Worm (Caenorhabditis elegans): ENCODE measurements around the gene nhr-204.
"Not testable (repeated sequence)": the region's sequence is repeated elsewhere in the genome, so short reads cannot be mapped to it uniquely, and the experiment has no call there.

nhr-204 gene

DNA sequence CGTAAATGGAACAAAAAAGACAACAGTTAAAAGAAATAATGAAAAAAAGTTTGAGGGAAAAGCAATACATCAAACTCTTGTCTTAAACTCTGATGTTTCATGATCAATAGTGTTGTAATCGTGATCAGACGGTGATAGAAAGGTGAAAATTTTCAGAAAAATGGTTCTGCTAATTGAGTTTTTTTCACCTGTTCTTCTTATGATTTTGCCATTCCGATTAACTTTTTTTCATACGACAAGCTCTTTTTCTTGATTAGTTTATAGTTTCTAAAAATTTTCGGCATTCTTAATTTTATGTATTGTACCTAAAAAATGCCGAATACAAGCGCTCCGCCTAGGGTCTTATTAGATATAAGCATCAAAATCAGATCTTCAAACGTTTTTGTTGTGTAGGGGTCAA lies 42.9 kb downstream of the nhr-204 start:
- TF ChIP-seq drap-1 (GFP tag; optimal IDR thresholded peaks at IDR 0.05) = no peak
- TF ChIP-seq unc-39 (tag; optimal IDR thresholded peaks at IDR 0.05) = no peak

DNA sequence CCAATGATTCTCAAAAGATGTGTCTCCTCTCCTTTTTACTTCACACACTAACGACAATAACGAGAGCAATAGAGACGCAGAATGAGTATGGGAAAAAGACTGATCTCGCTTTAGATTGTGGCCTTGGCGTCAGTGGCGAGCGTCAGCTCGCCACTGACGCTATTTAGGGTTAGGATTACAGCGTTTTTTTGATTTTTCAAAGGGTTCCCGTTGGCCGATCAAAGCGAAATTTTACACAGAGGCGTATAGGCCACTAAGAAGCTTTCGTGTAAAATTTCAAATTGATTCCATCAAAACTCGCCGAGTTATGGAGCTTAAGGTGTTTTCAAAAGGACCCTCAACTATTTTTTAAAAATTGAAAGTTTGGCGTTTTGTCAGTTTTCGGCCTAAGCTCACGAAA lies 45.9 kb downstream of the nhr-204 start, which contains the start of gene DC2.5:
Gene DC2.5 (minus strand): TSS at position 101 of the 400 bp plus-strand sequence.
- TF ChIP-seq ceh-39 (tag; optimal IDR thresholded peaks at IDR 0.05); elt-1 (tag; optimal IDR thresholded peaks at IDR 0.05; ENCODE audit: borderline replicate concordance, insufficient read depth); lin-13 (tag; optimal IDR thresholded peaks at IDR 0.05): not testable (repeated sequence)

DNA sequence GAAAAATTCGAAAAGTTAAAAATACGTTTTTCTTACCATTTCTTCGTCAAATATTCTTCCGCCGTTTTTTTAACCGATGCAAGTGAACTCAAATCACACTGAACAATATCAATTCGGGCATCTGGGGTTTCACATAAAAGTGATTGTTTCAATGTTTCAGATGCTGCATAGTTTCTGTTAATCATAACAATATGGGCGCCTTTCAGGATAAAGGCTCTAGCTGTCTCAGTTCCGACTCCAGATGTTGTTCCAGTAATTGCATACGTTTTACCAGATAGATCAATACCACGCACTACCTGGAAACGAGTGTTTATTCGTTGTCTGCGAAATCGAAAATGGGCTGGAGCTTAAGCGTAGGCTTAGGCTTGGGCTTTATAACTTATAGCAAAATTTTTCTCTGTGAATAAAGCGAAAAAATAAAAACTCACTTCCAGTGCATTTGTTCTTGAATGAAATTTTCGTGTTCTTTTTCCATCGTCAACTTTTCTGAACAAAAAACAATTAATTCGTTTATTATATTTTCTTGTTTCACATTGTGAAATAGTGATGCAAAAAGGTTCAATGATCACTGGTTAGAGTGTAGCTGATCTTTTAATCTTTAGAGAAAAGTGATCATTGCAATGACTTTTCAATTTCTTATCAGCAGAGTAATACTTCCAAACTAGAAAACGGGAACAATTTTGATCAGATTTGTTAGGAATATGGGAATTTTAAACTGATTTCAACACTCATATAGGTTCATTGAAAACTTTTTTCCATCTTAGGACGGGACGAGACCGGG lies 47.1 kb downstream of the nhr-204 start:
- TF ChIP-seq ceh-39 (tag; optimal IDR thresholded peaks at IDR 0.05) = no peak
- no peak for TF ChIP-seq lin-32 (GFP tag; optimal IDR thresholded peaks at IDR 0.05)
- no peak for TF ChIP-seq nhr-237 (tag; optimal IDR thresholded peaks at IDR 0.05)
- no peak for TF ChIP-seq lin-13 (tag; optimal IDR thresholded peaks at IDR 0.05)
- no peak for TF ChIP-seq blmp-1 (tag; optimal IDR thresholded peaks at IDR 0.05)
- no peak for TF ChIP-seq cnd-1 (tag; optimal IDR thresholded peaks at IDR 0.05)
- TF ChIP-seq ces-1 (GFP tag; optimal IDR thresholded peaks at IDR 0.05) = no peak
- no peak for TF ChIP-seq zip-8 (tag; optimal IDR thresholded peaks at IDR 0.05)
- no peak for TF ChIP-seq nhr-2 (tag; optimal IDR thresholded peaks at IDR 0.05)
- no peak for TF ChIP-seq bed-3 (GFP tag; optimal IDR thresholded peaks at IDR 0.05)
- TF ChIP-seq ceh-43 (GFP tag; optimal IDR thresholded peaks at IDR 0.05) = no peak
- no peak for TF ChIP-seq sptf-1 (tag; optimal IDR thresholded peaks at IDR 0.05)
- no peak for TF ChIP-seq unc-62 (GFP tag; optimal IDR thresholded peaks at IDR 0.05)
- no peak for TF ChIP-seq mls-2 (tag; optimal IDR thresholded peaks at IDR 0.05)
- TF ChIP-seq sem-2 (GFP tag; optimal IDR thresholded peaks at IDR 0.05) = no peak
- TF ChIP-seq nhr-76 (tag; optimal IDR thresholded peaks at IDR 0.05) = no peak
- no peak for TF ChIP-seq ham-2 (GFP tag; optimal IDR thresholded peaks at IDR 0.05)
- TF ChIP-seq M03D4.4 (tag; optimal IDR thresholded peaks at IDR 0.05) = no peak
- TF ChIP-seq lsy-2 (tag; optimal IDR thresholded peaks at IDR 0.05) = no peak
- TF ChIP-seq flh-1 (GFP tag; optimal IDR thresholded peaks at IDR 0.05) = no peak

DNA sequence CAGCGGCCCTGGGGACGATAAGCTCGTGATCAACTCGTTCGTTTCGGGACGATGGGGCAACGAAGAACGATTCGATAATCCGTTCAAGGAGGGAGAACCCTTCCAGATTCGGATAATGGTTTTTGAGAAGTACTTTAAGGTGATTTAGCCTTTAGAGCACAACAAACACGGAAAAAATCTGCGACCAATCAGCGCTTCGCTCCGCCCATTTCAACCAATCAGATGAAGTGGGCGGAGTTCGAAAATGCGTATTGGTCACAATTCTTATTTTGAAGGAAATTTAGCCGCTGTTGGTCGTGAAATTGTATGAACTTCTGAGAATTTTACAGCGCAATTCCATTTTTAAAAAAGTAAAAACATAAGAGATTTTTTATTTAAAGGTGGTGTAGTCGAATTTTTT lies 51.8 kb downstream of the nhr-204 start:
- no peak for TF ChIP-seq nhr-2 (tag; optimal IDR thresholded peaks at IDR 0.05)
- no peak for TF ChIP-seq mls-2 (tag; optimal IDR thresholded peaks at IDR 0.05)
- no peak for TF ChIP-seq sptf-1 (tag; optimal IDR thresholded peaks at IDR 0.05)
- no peak for TF ChIP-seq M03D4.4 (tag; optimal IDR thresholded peaks at IDR 0.05)
- no peak for TF ChIP-seq lin-32 (GFP tag; optimal IDR thresholded peaks at IDR 0.05)
- TF ChIP-seq ceh-43 (GFP tag; optimal IDR thresholded peaks at IDR 0.05) = no peak
- TF ChIP-seq elt-3 (tag; optimal IDR thresholded peaks at IDR 0.05) = no peak
- TF ChIP-seq snpc-4 (tag; optimal IDR thresholded peaks at IDR 0.05) = no peak
- no peak for TF ChIP-seq ham-2 (GFP tag; optimal IDR thresholded peaks at IDR 0.05)
- TF ChIP-seq tbx-8 (GFP tag; optimal IDR thresholded peaks at IDR 0.05) = no peak
- TF ChIP-seq sem-2 (GFP tag; optimal IDR thresholded peaks at IDR 0.05) = no peak
- TF ChIP-seq zip-8 (tag; optimal IDR thresholded peaks at IDR 0.05) = no peak
- TF ChIP-seq blmp-1 (tag; optimal IDR thresholded peaks at IDR 0.05) = no peak
- TF ChIP-seq cnd-1 (tag; optimal IDR thresholded peaks at IDR 0.05) = no peak
- TF ChIP-seq unc-39 (tag; optimal IDR thresholded peaks at IDR 0.05) = no peak
- TF ChIP-seq ces-1 (GFP tag; optimal IDR thresholded peaks at IDR 0.05) = no peak
- TF ChIP-seq bed-3 (GFP tag; optimal IDR thresholded peaks at IDR 0.05) = no peak
- TF ChIP-seq ceh-83 (GFP tag; optimal IDR thresholded peaks at IDR 0.05) = no peak

Data from whole organism, mixed stage, embryonic.